Worm (Caenorhabditis elegans): ENCODE measurements around the gene str-35.

DNA sequence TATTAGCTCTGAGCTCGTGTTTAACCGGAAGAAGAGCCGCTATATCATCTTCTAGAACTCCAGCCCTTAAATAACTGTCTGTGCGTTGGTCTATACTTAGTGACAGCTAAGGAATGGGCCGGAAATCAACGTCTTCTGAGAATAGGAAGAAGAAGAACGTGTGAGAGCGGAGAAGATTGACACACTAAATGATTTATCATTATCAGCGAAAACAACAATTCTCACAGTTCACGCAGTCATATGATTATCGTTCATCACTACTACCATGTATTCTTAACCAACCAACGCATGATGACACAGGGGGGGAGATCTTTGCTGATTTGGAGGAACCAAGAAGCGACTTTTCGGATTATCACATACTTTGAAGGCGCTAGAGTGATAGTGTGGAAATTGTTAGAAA lies 49.7 kb downstream of the str-35 start:
- TF ChIP-seq Y53F4B.3 (GFP tag; IDR thresholded peaks at IDR 0.05) (no peak), xnd-1 (tag; optimal IDR thresholded peaks at IDR 0.05) (no peak), nfya-1 (tag; optimal IDR thresholded peaks at IDR 0.05; ENCODE audit: borderline replicate concordance, insufficient read depth) (no peak), ets-4 (GFP tag; optimal IDR thresholded peaks at IDR 0.05) (no peak), Y67H2A.10 (GFP tag; conservative IDR thresholded peaks at IDR 0.05) (no peak), pha-4 (tag; optimal IDR thresholded peaks at IDR 0.05) (no peak), madf-8 (GFP tag; conservative IDR thresholded peaks at IDR 0.05) (no peak), hmg-20 (GFP tag; IDR thresholded peaks at IDR 0.05) (no peak), lin-54 (GFP tag; optimal IDR thresholded peaks at IDR 0.05) (no peak), mcd-1 (GFP tag; IDR thresholded peaks at IDR 0.05) (no peak), nhr-120 (GFP tag; IDR thresholded peaks at IDR 0.05) (no peak), unc-62 (GFP tag; optimal IDR thresholded peaks at IDR 0.05) (no peak), Y95B8A.8 (GFP tag; IDR thresholded peaks at IDR 0.05) (no peak), mes-4 (tag; optimal IDR thresholded peaks at IDR 0.05) (no peak)

Measured in whole organism, young adult.